Worm (Caenorhabditis elegans) whole organism, L4 larva: ENCODE results near the gene fbxa-120.

Experiments
- aha-1 ChIP-seq: fragments of 150-350 bp; peaks from one replicate; lab custom pipeline; 2014; ENCODE audit warnings: missing biosample characterization, missing genetic modification characterization
- ceh-28 ChIP-seq: fragments of 150-350 bp; optimal IDR thresholded peaks from 2 replicates; lab custom pipeline; 2014; ENCODE audit warnings: missing biosample characterization, missing genetic modification reagents, missing genetic modification characterization
- dpl-1 ChIP-seq: fragments of 150-350 bp; optimal IDR thresholded peaks from 2 replicates; lab custom pipeline; 2014; ENCODE audit warnings: missing biosample characterization, missing genetic modification reagents, missing genetic modification characterization
- egl-27 ChIP-seq: sonication (generic microtip); optimal IDR thresholded peaks from 3 replicates; lab custom pipeline; 2017; ENCODE audit warnings: missing biosample characterization, missing genetic modification reagents, missing genetic modification characterization
- lin-1 ChIP-seq: fragments of 200-800 bp; sonication (Bioruptor generic); IDR thresholded peaks from 2 replicates; pipeline ENCODE4 v1.3.6; 2022; ENCODE audit warnings: missing genetic modification reagents, missing genetic modification characterization, missing compliant biosample characterization
- mep-1 ChIP-seq: fragments of 150-350 bp; sonication (generic microtip); optimal IDR thresholded peaks from 3 replicates; lab custom pipeline; 2014; ENCODE audit warnings: missing biosample characterization, missing genetic modification characterization

DNA sequence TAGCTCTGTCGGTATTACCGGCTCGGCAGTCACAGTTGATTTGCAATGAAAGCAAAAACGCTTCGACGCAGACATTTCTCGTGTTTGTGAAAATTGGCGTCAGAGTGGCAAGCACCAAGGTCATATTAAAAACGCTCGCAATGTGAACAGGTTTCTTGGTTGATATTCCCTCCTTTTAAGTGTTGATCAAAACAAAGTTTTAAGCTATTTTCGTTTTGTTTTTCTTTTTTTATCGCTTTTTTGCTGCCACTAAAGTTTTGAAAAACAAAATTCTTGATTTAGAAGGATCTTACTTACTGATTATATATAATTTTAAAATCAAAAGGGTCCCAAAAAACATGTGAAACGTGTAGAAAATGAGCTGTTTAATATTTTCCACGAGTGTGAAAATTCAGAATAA is 7.8 kb upstream of the fbxa-120 start, which contains the start of gene C33E10.8:
- no peak for TF ChIP-seq mep-1
- TF ChIP-seq lin-1 (GFP tag; lab: Robert Waterston, UW): no peak
- TF ChIP-seq dpl-1 (GFP tag; lab: Kevin White, UChicago): no peak
- TF ChIP-seq aha-1 (tag; lab: Kevin White, UChicago): no peak
- no peak for TF ChIP-seq ceh-28 (tag; lab: Kevin White, UChicago)
- no peak for TF ChIP-seq egl-27
